Worm (Caenorhabditis elegans): Measurements from ENCODE around the gene Y38E10A.35.

DNA sequence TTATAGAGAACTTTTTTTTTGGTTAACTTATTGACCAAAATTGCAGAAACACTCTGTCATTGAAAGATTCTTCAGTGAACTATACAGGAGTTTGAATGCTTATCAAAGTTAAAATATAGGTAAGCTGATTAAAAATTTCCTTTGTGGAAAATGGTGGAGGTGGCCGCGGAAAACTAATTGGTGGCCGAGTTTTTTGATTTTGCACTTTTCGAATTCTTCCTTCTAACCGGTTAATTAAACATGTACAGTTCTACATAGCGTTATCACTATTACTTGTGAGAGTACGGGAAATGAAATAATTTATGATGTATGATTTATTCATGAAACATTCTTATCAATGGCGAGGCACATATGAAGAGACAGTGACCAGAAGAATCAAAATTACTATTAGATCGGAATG lies 5.1 kb upstream of the Y38E10A.35 start, which contains the start of gene clec-8:
- TF ChIP-seq snpc-4 (tag; optimal IDR thresholded peaks at IDR 0.05) (no peak), nhr-90 (tag; optimal IDR thresholded peaks at IDR 0.05; ENCODE audit: poor library complexity) (no peak), blmp-1 (tag; optimal IDR thresholded peaks at IDR 0.05) (no peak), ztf-11 (tag; optimal IDR thresholded peaks at IDR 0.05) (no peak), unc-62 (GFP tag; optimal IDR thresholded peaks at IDR 0.05) (no peak), unc-30 (tag; optimal IDR thresholded peaks at IDR 0.05) (no peak), mef-2 (tag; optimal IDR thresholded peaks at IDR 0.05) (no peak), aha-1 (tag; optimal IDR thresholded peaks at IDR 0.05) (no peak), egl-27 (tag; optimal IDR thresholded peaks at IDR 0.05) (no peak)
